Worm (Caenorhabditis elegans) whole organism, early embryonic: ENCODE data around the gene irld-67.
A peak's percentile ranks its signal among the peaks of the same experiment; 100 is the strongest.

Source experiments
- B0310.2 ChIP-seq: sonication (generic microtip); optimal IDR thresholded peaks from 2 replicates; lab custom pipeline; 2016; ENCODE audit warnings: mild to moderate bottlenecking, missing genetic modification characterization, missing compliant biosample characterization
- F13C5.2 ChIP-seq: sonication (generic microtip); optimal IDR thresholded peaks from 2 replicates; lab custom pipeline; 2017; ENCODE audit warnings: mild to moderate bottlenecking, missing genetic modification characterization, inconsistent platforms, missing compliant biosample characterization
- aly-1 ChIP-seq: sonication (generic microtip); optimal IDR thresholded peaks from 2 replicates; lab custom pipeline; 2016; ENCODE audit warnings: missing genetic modification characterization, missing compliant biosample characterization
- ama-1 ChIP-seq: fragments of 150-350 bp; optimal IDR thresholded peaks from 2 replicates; lab custom pipeline; 2014
- ceh-13 ChIP-seq: fragments of 200-800 bp; sonication (Bioruptor generic); optimal IDR thresholded peaks from 2 replicates; lab custom pipeline; 2018; ENCODE audit warnings: mild to moderate bottlenecking, missing genetic modification characterization, missing compliant biosample characterization
- ceh-36 ChIP-seq: sonication (generic microtip); optimal IDR thresholded peaks from 2 replicates; lab custom pipeline; 2016; ENCODE audit warnings: missing genetic modification characterization, inconsistent platforms, missing compliant biosample characterization
- ets-7 ChIP-seq: sonication (generic microtip); optimal IDR thresholded peaks from 2 replicates; lab custom pipeline; 2016; ENCODE audit warnings: missing genotype, missing genetic modification characterization, missing compliant biosample characterization
- flt-1 ChIP-seq: fragments of 200-800 bp; sonication (Bioruptor generic); IDR thresholded peaks from 2 replicates; pipeline ENCODE4 v1.3.6; 2022; ENCODE audit warnings: missing genetic modification characterization, missing compliant biosample characterization
- hmbx-1 ChIP-seq: sonication (generic microtip); optimal IDR thresholded peaks from 2 replicates; lab custom pipeline; 2016; ENCODE audit warnings: mild to moderate bottlenecking, missing genetic modification characterization, missing compliant biosample characterization
- hmg-4 ChIP-seq: fragments of 200-800 bp; sonication (Bioruptor generic); optimal IDR thresholded peaks from 2 replicates; lab custom pipeline; 2018; ENCODE audit warnings: mild to moderate bottlenecking, missing genetic modification characterization, missing compliant biosample characterization
- hnd-1 ChIP-seq: sonication (generic microtip); optimal IDR thresholded peaks from 2 replicates; lab custom pipeline; 2016; ENCODE audit warnings: missing genetic modification characterization, missing compliant biosample characterization
- pes-1 ChIP-seq: fragments of 200-800 bp; sonication (Bioruptor generic); IDR thresholded peaks from 2 replicates; pipeline ENCODE4 v1.3.6; 2022; ENCODE audit warnings: missing genetic modification reagents, missing genetic modification characterization, missing compliant biosample characterization
- scrt-1 ChIP-seq: fragments of 200-800 bp; sonication (Bioruptor generic); IDR thresholded peaks from 2 replicates; pipeline ENCODE4 v1.3.6; 2022; ENCODE audit warnings: missing genetic modification characterization, missing compliant biosample characterization
- sea-1 ChIP-seq: fragments of 200-800 bp; sonication (Bioruptor generic); conservative IDR thresholded peaks from 2 replicates; pipeline ENCODE4 v1.3.6; 2022; ENCODE audit warnings: missing genetic modification characterization, missing compliant biosample characterization
- tbx-11 ChIP-seq: fragments of 200-800 bp; sonication (Bioruptor generic); IDR thresholded peaks from 2 replicates; pipeline ENCODE4 v1.3.6; 2022; ENCODE audit warnings: missing genetic modification characterization, missing compliant biosample characterization
- tbx-37 ChIP-seq: fragments of 200-800 bp; sonication (Bioruptor generic); conservative IDR thresholded peaks from 2 replicates; pipeline ENCODE4 v1.3.6; 2022; ENCODE audit warnings: missing genetic modification reagents, missing genetic modification characterization, missing compliant biosample characterization
- tra-4 ChIP-seq: sonication (generic microtip); optimal IDR thresholded peaks from 2 replicates; lab custom pipeline; 2017; ENCODE audit warnings: missing genetic modification characterization, missing compliant biosample characterization

Gene irld-67

ce11 chrII:2955656-2956115, 21.4 kb upstream of the irld-67 start, which contains the start of gene irld-48:
TSS of gene irld-48 (plus strand) at chrII:2956065.
- no peak for TF ChIP-seq ama-1 (lab: Kevin White, UChicago)
- TF ChIP-seq hmg-4 (GFP tag; lab: Kevin White, UChicago): no peak
- no peak for TF ChIP-seq tra-4 (tag; lab: Kevin White, UChicago)
- no peak for TF ChIP-seq flt-1 (GFP tag; lab: Robert Waterston, UW)
- TF ChIP-seq hmbx-1 (tag; lab: Kevin White, UChicago): no peak
- no peak for TF ChIP-seq aly-1 (tag; lab: Kevin White, UChicago)
- no peak for TF ChIP-seq F13C5.2 (tag; lab: Kevin White, UChicago)
- no peak for TF ChIP-seq B0310.2 (tag; lab: Kevin White, UChicago)
- no peak for TF ChIP-seq ceh-36 (tag; lab: Kevin White, UChicago)
- TF ChIP-seq ceh-13: no peak
- no peak for TF ChIP-seq pes-1
- TF ChIP-seq hnd-1 (tag; lab: Kevin White, UChicago): no peak

- no peak for TF ChIP-seq tbx-37 (GFP tag; lab: Robert Waterston, UW)
Measured at ce11 chrII:2952629-2953028, 18.4 kb upstream of the irld-67 start, which contains the start of gene irld-51. TSS of gene irld-51 (minus strand) at chrII:2952729.

- no peak for TF ChIP-seq sea-1
Measured at ce11 chrII:2948614-2949013, 14.4 kb upstream of the irld-67 start.

- no peak for TF ChIP-seq F13C5.2 (tag; lab: Kevin White, UChicago)
- no peak for TF ChIP-seq ceh-13
- TF ChIP-seq hmbx-1 (tag; lab: Kevin White, UChicago): no peak
- no peak for TF ChIP-seq scrt-1 (GFP tag; lab: Robert Waterston, UW)
- no peak for TF ChIP-seq pes-1
- no peak for TF ChIP-seq sea-1
- no peak for TF ChIP-seq aly-1 (tag; lab: Kevin White, UChicago)
- TF ChIP-seq ceh-36 (tag; lab: Kevin White, UChicago): no peak
- no peak for TF ChIP-seq flt-1 (GFP tag; lab: Robert Waterston, UW)
- no peak for TF ChIP-seq tra-4 (tag; lab: Kevin White, UChicago)
- no peak for TF ChIP-seq hmg-4 (GFP tag; lab: Kevin White, UChicago)
- TF ChIP-seq tbx-37 (GFP tag; lab: Robert Waterston, UW): no peak
Measured at ce11 chrII:2946438-2946837, 12.2 kb upstream of the irld-67 start, which contains the start of gene srw-79. TSS of gene srw-79 (plus strand) at chrII:2946738.

- TF ChIP-seq aly-1 (tag; lab: Kevin White, UChicago) (no peak), hmbx-1 (tag; lab: Kevin White, UChicago) (no peak), ceh-13 (no peak), tra-4 (tag; lab: Kevin White, UChicago) (no peak), F13C5.2 (tag; lab: Kevin White, UChicago) (no peak), sea-1 (no peak), hnd-1 (tag; lab: Kevin White, UChicago) (no peak), scrt-1 (GFP tag; lab: Robert Waterston, UW) (no peak), flt-1 (GFP tag; lab: Robert Waterston, UW) (no peak), tbx-11 (no peak)
Measured at ce11 chrII:2943966-2944365, 9.7 kb upstream of the irld-67 start, which contains the start of the genes irld-50 and irld-49. TSS of gene irld-50 (minus strand) at chrII:2944066. TSS of gene irld-49 (plus strand) at chrII:2944176.

- TF ChIP-seq F13C5.2 (tag; lab: Kevin White, UChicago) (no peak), scrt-1 (GFP tag; lab: Robert Waterston, UW) (no peak), ama-1 (lab: Kevin White, UChicago) (no peak), tra-4 (tag; lab: Kevin White, UChicago) (no peak), aly-1 (tag; lab: Kevin White, UChicago) (no peak), hnd-1 (tag; lab: Kevin White, UChicago) (no peak), hmg-4 (GFP tag; lab: Kevin White, UChicago) (no peak), sea-1 (no peak), ceh-13 (no peak), B0310.2 (tag; lab: Kevin White, UChicago) (no peak), tbx-11 (no peak), flt-1 (GFP tag; lab: Robert Waterston, UW) (no peak), ets-7 (tag; lab: Kevin White, UChicago) (no peak), tbx-37 (GFP tag; lab: Robert Waterston, UW) (no peak), ceh-36 (tag; lab: Kevin White, UChicago) (no peak), hmbx-1 (tag; lab: Kevin White, UChicago) (no peak), pes-1 (no peak)
Measured at ce11 chrII:2940747-2941146, 6.5 kb upstream of the irld-67 start, which contains the start of gene irld-66. TSS of gene irld-66 (minus strand) at chrII:2940847.

ce11 chrII:2939681-2940080, 5.4 kb upstream of the irld-67 start:
- TF ChIP-seq scrt-1 (GFP tag; lab: Robert Waterston, UW) (no peak), tbx-37 (GFP tag; lab: Robert Waterston, UW) (no peak), ceh-36 (tag; lab: Kevin White, UChicago) (peak; percentile 52), hmg-4 (GFP tag; lab: Kevin White, UChicago) (no peak)

- TF ChIP-seq F13C5.2 (tag; lab: Kevin White, UChicago) (no peak), sea-1 (no peak), tbx-37 (GFP tag; lab: Robert Waterston, UW) (no peak), tra-4 (tag; lab: Kevin White, UChicago) (no peak), B0310.2 (tag; lab: Kevin White, UChicago) (no peak), hmbx-1 (tag; lab: Kevin White, UChicago) (no peak), ama-1 (lab: Kevin White, UChicago) (no peak), ets-7 (tag; lab: Kevin White, UChicago) (no peak), scrt-1 (GFP tag; lab: Robert Waterston, UW) (no peak), flt-1 (GFP tag; lab: Robert Waterston, UW) (no peak), hnd-1 (tag; lab: Kevin White, UChicago) (no peak), hmg-4 (GFP tag; lab: Kevin White, UChicago) (no peak), ceh-13 (no peak), ceh-36 (tag; lab: Kevin White, UChicago) (no peak), pes-1 (no peak), aly-1 (tag; lab: Kevin White, UChicago) (no peak), tbx-11 (no peak)
Measured at ce11 chrII:2937852-2938251, 3.6 kb upstream of the irld-67 start, which contains the start of gene irld-65. TSS of gene irld-65 (minus strand) at chrII:2937952.
